Worm (Caenorhabditis elegans): ENCODE measurements around the gene ctsa-1.2.

DNA sequence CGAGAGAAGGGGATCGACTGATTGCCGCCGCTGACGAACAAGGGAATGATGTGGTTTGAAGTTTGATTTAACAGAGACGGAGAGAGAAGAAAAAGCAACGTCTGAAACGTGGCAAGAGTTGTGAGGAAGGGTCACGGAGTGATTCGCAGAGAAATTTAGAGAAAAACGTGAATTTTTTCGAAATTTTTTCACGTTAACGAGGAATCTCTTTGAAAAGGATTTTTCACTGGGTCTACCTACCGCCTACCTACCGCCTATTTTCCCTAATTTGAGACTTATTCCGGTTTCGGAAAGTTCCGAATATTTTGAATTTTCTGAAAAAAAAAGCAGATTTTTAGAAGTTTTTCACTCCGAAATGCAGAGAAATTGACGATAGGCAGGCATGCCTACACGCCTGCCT lies 29.7 kb upstream of the ctsa-1.2 start, which contains the start of gene fcmt-1:
- no peak for TF ChIP-seq nhr-20 (tag; optimal IDR thresholded peaks at IDR 0.05)
- TF ChIP-seq tlp-1 (tag; optimal IDR thresholded peaks at IDR 0.05), result no peak
- no peak for TF ChIP-seq fkh-10 (GFP tag; optimal IDR thresholded peaks at IDR 0.05)
- TF ChIP-seq lin-39 (tag; optimal IDR thresholded peaks at IDR 0.05), result no peak
- no peak for TF ChIP-seq nhr-84 (tag; optimal IDR thresholded peaks at IDR 0.05)
- no peak for TF ChIP-seq elt-3 (tag; optimal IDR thresholded peaks at IDR 0.05)
- TF ChIP-seq efl-3 (GFP tag; optimal IDR thresholded peaks at IDR 0.05), result no peak
- TF ChIP-seq skn-1 (tag; optimal IDR thresholded peaks at IDR 0.05), result no peak
- no peak for TF ChIP-seq unc-62 (GFP tag; optimal IDR thresholded peaks at IDR 0.05)

All from whole organism, L1 larva.